6 worm cellular contexts compared by ENCODE assay signal in the genomic region with DNA sequence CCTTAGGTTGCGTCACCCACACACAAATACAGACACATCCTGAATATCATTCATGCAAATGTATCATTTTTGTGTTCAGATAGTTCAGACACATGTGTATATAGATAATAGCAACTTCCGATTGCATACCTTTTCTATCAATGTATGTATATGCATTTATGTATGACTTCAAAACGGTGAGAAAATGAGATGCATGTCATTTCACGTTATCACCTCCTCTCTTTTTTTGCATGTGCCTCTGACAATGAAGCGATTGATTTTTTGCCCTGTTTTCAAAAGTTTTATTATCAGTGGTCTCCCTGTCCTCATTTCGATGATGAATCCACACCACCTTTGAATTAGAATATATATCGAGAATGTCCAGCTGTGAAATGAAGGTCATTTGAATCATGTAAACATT.
TF ChIP-seq lines count a peak whose summit lies in the region.

A gene (plus strand): TSS at position 278 of the 400 bp plus-strand sequence.

TF ChIP-seq in whole organism, L1 larva, 84 proteins besides CTCF, POLR2A, EP300 and RAD21:
- TF ChIP-seq blmp-1 (tag; optimal IDR thresholded peaks at IDR 0.05; lab: Kevin White, UChicago) (no peak), elt-2 (tag; optimal IDR thresholded peaks at IDR 0.05; lab: Kevin White, UChicago) (peak; percentile 68), lin-14 (GFP tag; optimal IDR thresholded peaks at IDR 0.05; lab: Kevin White, UChicago) (peak; percentile 12), nhr-85 (tag; lab: Kevin White, UChicago) (peak; percentile 70)

TF ChIP-seq in whole organism, L2 larva, 48 proteins besides CTCF, POLR2A, EP300 and RAD21:
- TF ChIP-seq fos-1 (tag; optimal IDR thresholded peaks at IDR 0.05; lab: Kevin White, UChicago) (peak; percentile 81), R02D3.7 (tag; optimal IDR thresholded peaks at IDR 0.05; lab: Kevin White, UChicago) (no peak), elt-3 (tag; optimal IDR thresholded peaks at IDR 0.05; lab: Kevin White, UChicago) (no peak), crh-2 (tag; optimal IDR thresholded peaks at IDR 0.05; lab: Kevin White, UChicago) (peak; percentile 25)

TF ChIP-seq in whole organism, L3 larva, 47 proteins besides CTCF, POLR2A, EP300 and RAD21:
- no peak for TF ChIP-seq fos-1 (tag; optimal IDR thresholded peaks at IDR 0.05; lab: Kevin White, UChicago)
- peak; percentile 80 for TF ChIP-seq elt-2 (tag; optimal IDR thresholded peaks at IDR 0.05; lab: Kevin White, UChicago)
- TF ChIP-seq pqm-1 (tag; optimal IDR thresholded peaks at IDR 0.05; lab: Kevin White, UChicago), result peak; percentile 45
TF ChIP-seq in whole organism, L3 larva: peak in this region for 2.

TF ChIP-seq in whole organism, L4 larva, 104 proteins besides CTCF, POLR2A, EP300 and RAD21:
- TF ChIP-seq nhr-28 (tag; optimal IDR thresholded peaks at IDR 0.05; lab: Kevin White, UChicago) (peak; percentile 57), F10B5.3 (tag; optimal IDR thresholded peaks at IDR 0.05; lab: Kevin White, UChicago) (no peak), unc-39 (tag; optimal IDR thresholded peaks at IDR 0.05; lab: Kevin White, UChicago) (no peak), lin-13 (GFP tag; optimal IDR thresholded peaks at IDR 0.05; lab: Kevin White, UChicago) (no peak), zip-11 (GFP tag; IDR thresholded peaks at IDR 0.05; lab: Robert Waterston, UW) (no peak), spr-1 (tag; optimal IDR thresholded peaks at IDR 0.05; lab: Kevin White, UChicago) (no peak), hlh-30 (tag; optimal IDR thresholded peaks at IDR 0.05; lab: Kevin White, UChicago; ENCODE audit: insufficient read depth) (peak; percentile 19), dmd-6 (GFP tag; IDR thresholded peaks at IDR 0.05; lab: Robert Waterston, UW) (peak; percentile 49), tra-1 (GFP tag; IDR thresholded peaks at IDR 0.05; lab: Robert Waterston, UW) (0 out of 2 replicates have a peak, but pooled peaks have one; percentile 20), egl-27 (tag; optimal IDR thresholded peaks at IDR 0.05; lab: Kevin White, UChicago) (no peak), saeg-2 (GFP tag; IDR thresholded peaks at IDR 0.05; lab: Robert Waterston, UW) (no peak), daf-16 (GFP tag; optimal IDR thresholded peaks at IDR 0.05; lab: Kevin White, UChicago) (no peak), daf-16 (tag; optimal IDR thresholded peaks at IDR 0.05; lab: Kevin White, UChicago) (peak; percentile 46), hlh-11 (tag; optimal IDR thresholded peaks at IDR 0.05; lab: Kevin White, UChicago) (peak; percentile 59), nhr-10 (tag; optimal IDR thresholded peaks at IDR 0.05; lab: Kevin White, UChicago) (no peak), egl-43 (GFP tag; IDR thresholded peaks at IDR 0.05; lab: Robert Waterston, UW) (no peak), F49E8.2 (tag; optimal IDR thresholded peaks at IDR 0.05; lab: Kevin White, UChicago; ENCODE audit: borderline replicate concordance) (no peak), mdt-29 (GFP tag; IDR thresholded peaks at IDR 0.05; lab: Robert Waterston, UW) (no peak), ZK337.2 (GFP tag; IDR thresholded peaks at IDR 0.05; lab: Robert Waterston, UW) (no peak), dve-1 (tag; optimal IDR thresholded peaks at IDR 0.05; lab: Kevin White, UChicago; ENCODE audit: insufficient read depth) (peak; percentile 62), pqm-1 (tag; optimal IDR thresholded peaks at IDR 0.05; lab: Kevin White, UChicago) (peak; percentile 84)

TF ChIP-seq in whole organism, mixed stage, embryonic, 35 proteins besides CTCF, POLR2A, EP300 and RAD21:
- TF ChIP-seq zip-8 (tag; optimal IDR thresholded peaks at IDR 0.05; lab: Kevin White, UChicago) (peak; percentile 23), tbx-8 (GFP tag; optimal IDR thresholded peaks at IDR 0.05; lab: Kevin White, UChicago) (no peak)

TF ChIP-seq in whole organism, young adult, 124 proteins besides CTCF, POLR2A, EP300 and RAD21:
- TF ChIP-seq nhr-80 (tag; optimal IDR thresholded peaks at IDR 0.05; lab: Kevin White, UChicago), result peak; percentile 77
- TF ChIP-seq snpc-1.3 (tag; optimal IDR thresholded peaks at IDR 0.05; lab: Kevin White, UChicago; ENCODE audit: insufficient read depth), result no peak
